Worm (Caenorhabditis elegans) whole organism, L1 larva: ENCODE measurements around the gene C16A11.5.

Experiments used
- F16B12.6 ChIP-seq: fragments of 150-350 bp; optimal IDR thresholded peaks from 2 replicates; lab custom pipeline; 2014; ENCODE audit warnings: missing biosample characterization, missing genetic modification characterization
- alr-1 ChIP-seq: fragments of 200-800 bp; sonication (Bioruptor generic); optimal IDR thresholded peaks from 2 replicates; lab custom pipeline; 2018; ENCODE audit warnings: borderline replicate concordance, mild to moderate bottlenecking, missing genetic modification characterization, missing compliant biosample characterization
- blmp-1 ChIP-seq: fragments of 150-350 bp; optimal IDR thresholded peaks from 2 replicates; lab custom pipeline; 2014; ENCODE audit warnings: missing biosample characterization, missing genetic modification characterization
- ceh-63 ChIP-seq: fragments of 200-800 bp; sonication (Bioruptor generic); optimal IDR thresholded peaks from 2 replicates; lab custom pipeline; 2018; ENCODE audit warnings: mild to moderate bottlenecking, missing genetic modification characterization, missing compliant biosample characterization
- ceh-90 ChIP-seq: sonication (generic microtip); optimal IDR thresholded peaks from 2 replicates; lab custom pipeline; 2016; ENCODE audit warnings: missing genetic modification characterization, missing compliant biosample characterization
- efl-1 ChIP-seq, 4 experiments: fragments of 150-350 bp; optimal IDR thresholded peaks in 3 of 4; peaks in 1 of 4; 1 replicate in 1 of 4; 2 replicates in 3 of 4; lab custom pipeline; 2014; ENCODE audit warnings: missing biosample characterization in 2 of 4, missing genetic modification characterization in 2 of 4, missing genetic modification reagents in 2 of 4
- ets-5 ChIP-seq: fragments of 200-800 bp; sonication (Bioruptor generic); IDR thresholded peaks from 2 replicates; pipeline ENCODE4 v1.3.6; 2022; ENCODE audit warnings: missing genetic modification characterization, missing compliant biosample characterization
- fkh-4 ChIP-seq: sonication (generic microtip); optimal IDR thresholded peaks from 2 replicates; lab custom pipeline; 2016; ENCODE audit warnings: missing compliant biosample characterization, missing genetic modification characterization, borderline replicate concordance
- fkh-8 ChIP-seq: sonication (generic microtip); optimal IDR thresholded peaks from 2 replicates; lab custom pipeline; 2016; ENCODE audit warnings: mild to moderate bottlenecking, missing genetic modification characterization, missing compliant biosample characterization
- hlh-4 ChIP-seq: sonication (generic microtip); optimal IDR thresholded peaks from 2 replicates; lab custom pipeline; 2016; ENCODE audit warnings: mild to moderate bottlenecking, missing genetic modification characterization, missing compliant biosample characterization
- lin-14 ChIP-seq: fragments of 200-800 bp; sonication (Bioruptor generic); optimal IDR thresholded peaks from 2 replicates; lab custom pipeline; 2018; ENCODE audit warnings: mild to moderate bottlenecking, missing genetic modification characterization, moderate library complexity, missing compliant biosample characterization
- lin-39 ChIP-seq: fragments of 150-350 bp; optimal IDR thresholded peaks from 2 replicates; lab custom pipeline; 2014; ENCODE audit warnings: missing biosample characterization, missing genetic modification reagents, missing genetic modification characterization
- lir-3 ChIP-seq: sonication (generic microtip); optimal IDR thresholded peaks from 2 replicates; lab custom pipeline; 2016; ENCODE audit warnings: mild to moderate bottlenecking, missing genetic modification characterization, moderate library complexity, missing compliant biosample characterization; ENCODE audit not compliant: poor library complexity
- lsy-2 ChIP-seq, 2 experiments: fragments of 150-350 bp; optimal IDR thresholded peaks; 2 replicates each; lab custom pipeline; 2014; ENCODE audit warnings: missing biosample characterization in 2 of 2, missing genetic modification characterization in 2 of 2
- mab-9 ChIP-seq: fragments of 200-800 bp; sonication (Bioruptor generic); IDR thresholded peaks from 2 replicates; pipeline ENCODE4 v1.3.6; 2022; ENCODE audit warnings: missing genetic modification reagents, missing genetic modification characterization, missing compliant biosample characterization
- nhr-11 ChIP-seq: fragments of 150-350 bp; optimal IDR thresholded peaks from 2 replicates; lab custom pipeline; 2014; ENCODE audit warnings: missing biosample characterization, missing genetic modification characterization
- nhr-77 ChIP-seq: fragments of 150-350 bp; optimal IDR thresholded peaks from 2 replicates; lab custom pipeline; 2014; ENCODE audit warnings: missing biosample characterization, missing genetic modification characterization
- nhr-84 ChIP-seq: sonication (generic microtip); optimal IDR thresholded peaks from 2 replicates; lab custom pipeline; 2017; ENCODE audit warnings: missing biosample characterization, missing genetic modification characterization
- nhr-90 ChIP-seq: sonication (generic microtip); optimal IDR thresholded peaks from 2 replicates; lab custom pipeline; 2016; ENCODE audit warnings: mild to moderate bottlenecking, missing genetic modification characterization, missing compliant biosample characterization; ENCODE audit not compliant: poor library complexity
- pax-3 ChIP-seq: fragments of 200-800 bp; sonication (Bioruptor generic); optimal IDR thresholded peaks from 2 replicates; lab custom pipeline; 2018; ENCODE audit warnings: mild to moderate bottlenecking, missing genetic modification characterization, moderate library complexity, missing compliant biosample characterization
- rnt-1 ChIP-seq: sonication (generic microtip); optimal IDR thresholded peaks from 2 replicates; lab custom pipeline; 2016; ENCODE audit warnings: mild to moderate bottlenecking, missing genetic modification characterization, moderate library complexity, missing compliant biosample characterization
- snu-23 ChIP-seq: sonication (generic microtip); optimal IDR thresholded peaks from 2 replicates; lab custom pipeline; 2016; ENCODE audit warnings: missing genetic modification characterization, missing compliant biosample characterization
- sox-4 ChIP-seq: sonication (generic microtip); optimal IDR thresholded peaks from 2 replicates; lab custom pipeline; 2016; ENCODE audit warnings: missing genetic modification characterization, missing compliant biosample characterization
- sptf-1 ChIP-seq: fragments of 150-350 bp; optimal IDR thresholded peaks from 2 replicates; lab custom pipeline; 2014; ENCODE audit warnings: missing biosample characterization, missing genetic modification characterization
- swsn-7 ChIP-seq: sonication (generic microtip); optimal IDR thresholded peaks from 2 replicates; lab custom pipeline; 2016; ENCODE audit warnings: missing genetic modification characterization, missing compliant biosample characterization
- unc-130 ChIP-seq: fragments of 150-350 bp; optimal IDR thresholded peaks from 2 replicates; lab custom pipeline; 2017; ENCODE audit warnings: missing biosample characterization, missing genetic modification characterization, inconsistent platforms
- unc-30 ChIP-seq: sonication (generic microtip); optimal IDR thresholded peaks from 2 replicates; lab custom pipeline; 2017; ENCODE audit warnings: missing biosample characterization, missing genetic modification characterization
- unc-86 ChIP-seq: sonication (generic microtip); optimal IDR thresholded peaks from 2 replicates; lab custom pipeline; 2016; ENCODE audit warnings: missing genetic modification characterization, missing compliant biosample characterization
- vab-15 ChIP-seq: sonication (generic microtip); optimal IDR thresholded peaks from 2 replicates; lab custom pipeline; 2017; ENCODE audit warnings: missing genotype, mild to moderate bottlenecking, missing genetic modification characterization, missing compliant biosample characterization
- zag-1 ChIP-seq: fragments of 150-350 bp; optimal IDR thresholded peaks from 2 replicates; lab custom pipeline; 2014; ENCODE audit warnings: missing biosample characterization, missing genetic modification characterization
- ztf-11 ChIP-seq, 2 experiments: sonication (generic microtip); optimal IDR thresholded peaks; 2 replicates each; lab custom pipeline; 2016 to 2017; ENCODE audit warnings: missing genetic modification characterization in 2 of 2, missing biosample characterization in 1 of 2, missing compliant biosample characterization in 1 of 2

The C16A11.5 gene

DNA sequence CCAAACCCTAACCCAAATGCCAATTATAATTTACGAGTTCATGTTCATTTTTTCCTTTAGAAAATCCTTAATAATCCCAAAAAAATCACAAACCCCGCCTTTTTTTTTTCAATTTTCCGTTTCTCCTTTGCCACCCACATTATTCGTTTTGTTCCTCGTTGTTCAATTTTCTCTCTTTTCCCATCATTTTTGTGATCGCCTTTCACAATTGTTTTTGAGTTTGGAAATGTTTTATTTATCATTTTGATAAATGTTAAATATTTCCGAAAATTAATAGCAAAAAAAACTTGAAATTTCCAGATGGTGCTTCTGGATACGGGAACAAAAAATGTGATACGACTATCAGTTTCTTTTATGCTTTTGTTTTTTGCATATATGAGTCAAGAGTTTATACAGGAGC, 7.8 kb upstream of the C16A11.5 start, which contains the start of gene F31D5.2:
TSS of gene F31D5.2 (plus strand) at position 301 of the 400 bp plus-strand sequence.
- TF ChIP-seq fkh-4 (tag; lab: Kevin White, UChicago) (no peak), nhr-90 (tag; lab: Kevin White, UChicago) (no peak), ceh-90 (tag; lab: Kevin White, UChicago) (no peak), unc-130 (tag; lab: Kevin White, UChicago) (no peak), sox-4 (tag; lab: Kevin White, UChicago) (no peak), ceh-63 (GFP tag; lab: Kevin White, UChicago) (no peak), nhr-11 (no peak), nhr-84 (tag; lab: Kevin White, UChicago) (no peak), unc-86 (tag; lab: Kevin White, UChicago) (no peak), F16B12.6 (no peak), rnt-1 (tag; lab: Kevin White, UChicago) (no peak), snu-23 (no peak), zag-1 (tag; lab: Kevin White, UChicago) (no peak)
- TF ChIP-seq, all 84 proteins: peak for 0

DNA sequence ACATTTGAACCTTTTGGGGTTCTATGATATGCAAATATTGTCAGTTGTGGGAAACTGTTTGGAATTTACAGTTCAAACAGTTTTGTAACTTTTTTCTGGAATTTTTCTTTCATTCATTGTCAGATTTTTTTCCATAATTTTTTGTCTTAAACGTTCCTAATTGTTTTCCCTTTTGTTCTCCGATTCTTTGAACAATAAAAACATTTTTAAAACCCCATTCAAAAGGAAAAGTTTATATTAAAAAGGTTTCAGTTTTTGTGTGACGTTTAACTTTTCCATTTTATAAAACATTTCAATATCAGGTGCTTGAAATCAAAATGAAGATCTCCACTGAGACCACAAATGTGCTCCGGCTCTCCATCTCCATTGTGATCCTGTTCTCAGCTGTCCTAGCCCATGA, 4.0 kb upstream of the C16A11.5 start, which contains the start of gene F31D5.1:
TSS of gene F31D5.1 (plus strand) at position 301 of the 400 bp plus-strand sequence.
- TF ChIP-seq blmp-1 (tag; lab: Kevin White, UChicago) (no peak), lin-39 (tag; lab: Kevin White, UChicago) (no peak), lin-14 (no peak), unc-130 (tag; lab: Kevin White, UChicago) (no peak), alr-1 (tag; lab: Kevin White, UChicago) (no peak), vab-15 (no peak)

DNA sequence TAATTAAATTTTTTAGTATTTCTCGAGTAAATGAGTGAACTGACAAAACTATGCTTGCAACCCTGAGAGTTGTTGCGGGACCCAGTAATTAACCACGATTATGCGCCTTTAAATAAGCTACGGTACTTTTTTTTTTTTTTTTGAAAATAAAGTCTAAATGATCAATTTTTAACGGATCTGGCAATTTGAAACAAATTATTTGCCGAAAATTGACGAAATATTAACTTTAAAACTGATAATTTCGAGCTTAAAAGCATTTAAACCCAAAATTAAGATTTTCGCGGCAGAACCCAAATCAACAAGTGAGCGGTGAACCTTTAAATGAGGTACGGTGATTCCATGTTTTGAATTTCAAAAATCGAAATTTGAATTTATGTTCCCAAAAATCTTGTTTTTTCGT, 636 bp upstream of the C16A11.5 start:
- no peak for TF ChIP-seq nhr-77 (tag; lab: Kevin White, UChicago)
- TF ChIP-seq lir-3 (tag; lab: Kevin White, UChicago) = no peak
- no peak for TF ChIP-seq ztf-11 (tag; optimal IDR thresholded peaks at IDR 0.05; lab: Kevin White, UChicago)
- TF ChIP-seq, all 84 proteins: peak for 0

DNA sequence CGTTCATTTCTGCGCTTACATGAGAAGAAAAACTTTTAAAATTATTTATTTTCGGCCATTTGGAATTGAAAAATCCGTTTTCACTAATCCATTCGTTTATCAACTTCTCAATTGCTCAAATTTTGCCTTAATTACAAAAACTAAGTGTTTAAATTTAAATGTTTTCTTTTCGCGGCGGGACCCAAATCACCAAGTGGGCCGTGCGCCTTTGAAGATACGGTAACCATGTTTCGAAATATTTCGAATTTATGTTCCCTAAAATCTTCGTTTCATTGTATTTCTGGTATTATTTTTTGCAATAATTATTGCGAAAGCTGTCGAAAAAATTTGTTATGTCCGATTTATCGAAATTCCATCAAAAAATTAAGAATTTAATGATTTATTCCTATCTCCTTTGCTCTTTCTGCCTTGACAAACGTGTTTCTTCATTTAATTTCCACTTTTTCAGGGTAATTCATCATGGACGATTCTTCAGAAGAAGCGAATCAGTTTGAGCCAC, 3.5 kb downstream of the C16A11.5 start, which contains the start of gene C16A11.4:
TSS of gene C16A11.4 (plus strand) at position 449 of the 499 bp plus-strand sequence.
- TF ChIP-seq sptf-1 (tag; lab: Kevin White, UChicago) (no peak), pax-3 (no peak), mab-9 (no peak), vab-15 (no peak), sox-4 (tag; lab: Kevin White, UChicago) (no peak), fkh-8 (tag; lab: Kevin White, UChicago) (no peak)

DNA sequence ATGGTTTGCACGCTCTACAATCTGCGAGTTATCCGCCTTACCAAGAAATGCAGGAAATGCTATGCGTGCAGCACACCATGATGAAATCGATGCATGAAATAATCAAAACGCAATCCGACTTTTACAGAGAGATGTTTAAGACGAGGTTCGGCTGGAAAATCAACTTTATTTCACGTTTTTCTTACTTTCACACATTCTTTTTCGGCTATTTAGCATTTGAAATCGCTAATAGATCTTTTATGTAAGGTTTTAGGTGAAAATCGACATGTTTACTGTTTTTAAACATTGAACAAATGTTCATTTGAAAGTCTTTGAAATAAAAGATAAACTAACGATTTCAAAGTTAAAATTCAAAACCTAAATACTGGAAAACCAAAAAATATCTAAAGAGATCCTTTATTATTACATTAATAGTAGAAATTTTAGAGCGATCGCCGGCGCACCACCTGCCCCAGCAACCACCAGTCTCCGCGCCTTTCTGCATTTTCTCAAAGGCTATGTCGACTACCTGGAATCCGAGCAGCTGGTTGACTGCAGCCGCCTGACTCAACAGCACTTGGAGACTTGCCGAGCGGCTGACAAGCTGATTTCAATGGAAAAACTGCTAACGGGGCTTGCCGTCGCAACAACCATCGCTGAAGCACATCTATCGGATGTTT, 5.1 kb downstream of the C16A11.5 start:
- TF ChIP-seq ets-5 (GFP tag; lab: Robert Waterston, UW) (no peak), efl-1 (optimal IDR thresholded peaks at IDR 0.05; lab: Kevin White, UChicago) (no peak), efl-1 (GFP tag; optimal IDR thresholded peaks at IDR 0.05 in 1 of 2; lab: Kevin White, UChicago) (peak in 1 of 2 experiments; percentile 72), swsn-7 (no peak), hlh-4 (no peak), lsy-2 (tag; optimal IDR thresholded peaks at IDR 0.05; lab: Kevin White, UChicago) (no peak), unc-30 (tag; lab: Kevin White, UChicago) (no peak)
- TF ChIP-seq, all 84 proteins: peak for 1
